Fruit fly (Drosophila melanogaster) whole organism, prepupa: Measurements from ENCODE around the gene Imp.

Source experiments
- Blimp-1 ChIP-seq: fragments of 200-800 bp; sonication (Bioruptor generic); optimal IDR thresholded peaks from 3 replicates; lab custom pipeline; 2017; ENCODE audit warnings: missing biosample characterization, missing genetic modification characterization, mild to moderate bottlenecking, moderate library complexity, missing genetic modification reagents
- CG10669 ChIP-seq: fragments of 200-800 bp; sonication (Bioruptor generic); optimal IDR thresholded peaks from 3 replicates; lab custom pipeline; 2018; ENCODE audit warnings: missing biosample characterization, mild to moderate bottlenecking, missing genetic modification characterization, moderate library complexity
- CG11762 ChIP-seq: fragments of 200-800 bp; sonication (Bioruptor generic); optimal IDR thresholded peaks from 3 replicates; lab custom pipeline; 2016; ENCODE audit warnings: missing biosample characterization, missing genetic modification characterization; ENCODE audit not compliant: insufficient read depth
- CG11902 ChIP-seq: fragments of 200-800 bp; sonication (Bioruptor generic); optimal IDR thresholded peaks from 3 replicates; lab custom pipeline; 2016; ENCODE audit warnings: missing biosample characterization, missing genetic modification characterization
- CG15336 ChIP-seq: fragments of 200-800 bp; sonication (Bioruptor generic); IDR thresholded peaks from 2 replicates; pipeline ENCODE4 v1.3.6; 2022; ENCODE audit warnings: missing biosample characterization, missing genetic modification characterization
- CG16779 ChIP-seq: fragments of 200-800 bp; sonication (Bioruptor generic); optimal IDR thresholded peaks from 3 replicates; lab custom pipeline; 2017; ENCODE audit warnings: missing biosample characterization, mild to moderate bottlenecking, missing genetic modification characterization
- CG31627 ChIP-seq: fragments of 200-800 bp; sonication (Bioruptor generic); optimal IDR thresholded peaks from 3 replicates; lab custom pipeline; 2016; ENCODE audit warnings: missing biosample characterization, missing genetic modification characterization
- CG32006 ChIP-seq: fragments of 200-800 bp; sonication (Bioruptor generic); optimal IDR thresholded peaks from 3 replicates; lab custom pipeline; 2017; ENCODE audit warnings: missing biosample characterization, mild to moderate bottlenecking, missing genetic modification characterization
- CG6163 ChIP-seq: fragments of 200-800 bp; sonication (Bioruptor generic); IDR thresholded peaks from 3 replicates; pipeline ENCODE4 v1.3.6; 2022; ENCODE audit warnings: missing biosample characterization, missing genetic modification characterization
- CG6276 ChIP-seq: fragments of 200-800 bp; sonication (Bioruptor generic); optimal IDR thresholded peaks from 2 replicates; lab custom pipeline; 2017; ENCODE audit warnings: missing biosample characterization, mild to moderate bottlenecking, missing genetic modification characterization
- CG6792 ChIP-seq: fragments of 200-800 bp; sonication (Bioruptor generic); optimal IDR thresholded peaks from 3 replicates; lab custom pipeline; 2016; ENCODE audit warnings: missing biosample characterization, missing genetic modification characterization
- CG8119 ChIP-seq: fragments of 200-800 bp; sonication (Bioruptor generic); IDR thresholded peaks from 3 replicates; pipeline ENCODE4 v1.3.6; 2022; ENCODE audit warnings: missing biosample characterization, missing genetic modification characterization
- CG8319 ChIP-seq: fragments of 200-800 bp; sonication (Bioruptor generic); optimal IDR thresholded peaks from 3 replicates; lab custom pipeline; 2016; ENCODE audit warnings: missing biosample characterization, missing genetic modification characterization
- CG8632 ChIP-seq: fragments of 200-800 bp; sonication (Bioruptor generic); optimal IDR thresholded peaks from 3 replicates; lab custom pipeline; 2016; ENCODE audit warnings: missing biosample characterization, missing genetic modification characterization
- Eip78C ChIP-seq: fragments of 200-800 bp; sonication (Bioruptor generic); peaks from one replicate; lab custom pipeline; 2016; ENCODE audit warnings: missing biosample characterization, missing genetic modification characterization
- Eip93F ChIP-seq: fragments of 200-800 bp; sonication (Bioruptor generic); optimal IDR thresholded peaks from 2 replicates; lab custom pipeline; 2016; ENCODE audit warnings: missing biosample characterization, mild to moderate bottlenecking, missing genetic modification characterization
- Ets21C ChIP-seq: fragments of 200-800 bp; sonication (Bioruptor generic); optimal IDR thresholded peaks from 3 replicates; lab custom pipeline; 2016; ENCODE audit warnings: missing biosample characterization, missing genetic modification characterization
- Hr39 ChIP-seq: fragments of 200-800 bp; sonication (Bioruptor generic); optimal IDR thresholded peaks from 2 replicates; lab custom pipeline; 2016; ENCODE audit warnings: missing biosample characterization, missing genetic modification characterization
- Hr4 ChIP-seq: fragments of 200-800 bp; sonication (Bioruptor generic); optimal IDR thresholded peaks from 3 replicates; lab custom pipeline; 2016; ENCODE audit warnings: missing biosample characterization, missing genetic modification characterization
- Met ChIP-seq: fragments of 200-800 bp; sonication (Bioruptor generic); optimal IDR thresholded peaks from 3 replicates; lab custom pipeline; 2016; ENCODE audit warnings: missing biosample characterization, missing genetic modification characterization
- OdsH ChIP-seq: fragments of 200-800 bp; sonication (Bioruptor generic); optimal IDR thresholded peaks from 3 replicates; lab custom pipeline; 2016; ENCODE audit warnings: missing biosample characterization, missing genetic modification characterization
- Smox ChIP-seq: fragments of 200-800 bp; sonication (Bioruptor generic); optimal IDR thresholded peaks from 3 replicates; lab custom pipeline; 2016; ENCODE audit warnings: missing biosample characterization, missing genetic modification characterization
- Sox102F ChIP-seq: fragments of 200-800 bp; sonication (Bioruptor generic); optimal IDR thresholded peaks from 2 replicates; lab custom pipeline; 2016; ENCODE audit warnings: missing biosample characterization, mild to moderate bottlenecking, missing genetic modification characterization
- Sox14 ChIP-seq: fragments of 200-800 bp; sonication (Bioruptor generic); optimal IDR thresholded peaks from 3 replicates; lab custom pipeline; 2016; ENCODE audit warnings: missing biosample characterization, missing genetic modification characterization
- achi ChIP-seq: fragments of 200-800 bp; sonication (Bioruptor generic); optimal IDR thresholded peaks from 3 replicates; lab custom pipeline; 2016; ENCODE audit warnings: missing biosample characterization, missing genetic modification characterization
- acj6 ChIP-seq: fragments of 200-800 bp; sonication (Bioruptor generic); optimal IDR thresholded peaks from 3 replicates; lab custom pipeline; 2016; ENCODE audit warnings: missing biosample characterization, missing genetic modification characterization
- cyc ChIP-seq: fragments of 200-800 bp; sonication (Bioruptor generic); optimal IDR thresholded peaks from 3 replicates; lab custom pipeline; 2016; ENCODE audit warnings: missing biosample characterization, missing genetic modification characterization
- dac ChIP-seq: fragments of 200-800 bp; sonication (Bioruptor generic); optimal IDR thresholded peaks from 2 replicates; lab custom pipeline; 2017; ENCODE audit warnings: missing biosample characterization, mild to moderate bottlenecking, missing genetic modification characterization
- dsx ChIP-seq: fragments of 200-800 bp; optimal IDR thresholded peaks from 3 replicates; lab custom pipeline; 2019; ENCODE audit warnings: missing biosample characterization, mild to moderate bottlenecking, missing genetic modification characterization, moderate library complexity; ENCODE audit not compliant: poor library complexity, severe bottlenecking
- eg ChIP-seq: fragments of 200-800 bp; sonication (Bioruptor generic); IDR thresholded peaks from 3 replicates; pipeline ENCODE4 v1.3.6; 2022; ENCODE audit warnings: missing biosample characterization, missing genetic modification characterization
- esn ChIP-seq: fragments of 200-800 bp; sonication (Bioruptor generic); optimal IDR thresholded peaks from 2 replicates; lab custom pipeline; 2016; ENCODE audit warnings: missing biosample characterization, mild to moderate bottlenecking, missing genetic modification characterization, moderate library complexity
- fd59A ChIP-seq: fragments of 200-800 bp; sonication (Bioruptor generic); optimal IDR thresholded peaks from 2 replicates; lab custom pipeline; 2017; ENCODE audit warnings: missing biosample characterization, mild to moderate bottlenecking, missing genetic modification characterization, missing genetic modification reagents
- lz ChIP-seq: fragments of 200-800 bp; sonication (Bioruptor generic); optimal IDR thresholded peaks from 3 replicates; lab custom pipeline; 2016; ENCODE audit warnings: missing biosample characterization, missing genetic modification characterization
- net ChIP-seq: fragments of 200-800 bp; sonication (Bioruptor generic); optimal IDR thresholded peaks from 3 replicates; lab custom pipeline; 2016; ENCODE audit warnings: missing biosample characterization, missing genetic modification characterization
- pdm3 ChIP-seq: fragments of 200-800 bp; sonication (Bioruptor generic); optimal IDR thresholded peaks from 3 replicates; lab custom pipeline; 2016; ENCODE audit warnings: missing biosample characterization, missing genetic modification characterization
- salr ChIP-seq, 2 experiments: fragments of 200-800 bp; sonication (Bioruptor generic); optimal IDR thresholded peaks; 3 replicates each; lab custom pipeline; 2016 to 2018; ENCODE audit warnings: missing biosample characterization in 2 of 2, missing genetic modification characterization in 2 of 2, mild to moderate bottlenecking in 1 of 2
- spab ChIP-seq: fragments of 200-800 bp; sonication (Bioruptor generic); optimal IDR thresholded peaks from 2 replicates; lab custom pipeline; 2017; ENCODE audit warnings: missing biosample characterization, mild to moderate bottlenecking, missing genetic modification characterization, missing genetic modification reagents
- ss ChIP-seq, 2 experiments: fragments of 200-800 bp; sonication (Bioruptor generic); optimal IDR thresholded peaks; 2 replicates in 1 of 2; 3 replicates in 1 of 2; lab custom pipeline; 2017 to 2018; ENCODE audit warnings: mild to moderate bottlenecking in 2 of 2, missing biosample characterization in 2 of 2, missing genetic modification characterization in 2 of 2, moderate library complexity in 1 of 2
- svp ChIP-seq: fragments of 200-800 bp; sonication (Bioruptor generic); peaks from one replicate; lab custom pipeline; 2016; ENCODE audit warnings: missing biosample characterization, missing genetic modification characterization
- topi ChIP-seq: fragments of 200-800 bp; sonication (Bioruptor generic); optimal IDR thresholded peaks from 3 replicates; lab custom pipeline; 2016; ENCODE audit warnings: missing biosample characterization, missing genetic modification characterization
- vri ChIP-seq: fragments of 200-800 bp; sonication (Bioruptor generic); optimal IDR thresholded peaks from 3 replicates; lab custom pipeline; 2016; ENCODE audit warnings: missing biosample characterization, mild to moderate bottlenecking, missing genetic modification characterization

The Imp gene

dm6 chrX:10805651-10806191 lies 18.4 kb downstream of the Imp start (continued):
- TF ChIP-seq svp (GFP tag; lab: Kevin White, UChicago), result peak; percentile 76
- peak; percentile 79 for TF ChIP-seq Eip78C (GFP tag; lab: Kevin White, UChicago)
- peak; percentile 83 for TF ChIP-seq spab (GFP tag; lab: Kevin White, UChicago)
- peak; percentile 83 for TF ChIP-seq CG16779 (tag; lab: Kevin White, UChicago)
- TF ChIP-seq CG6276, result peak; percentile 76
- peak; percentile 85 for TF ChIP-seq eg (GFP tag; lab: Robert Waterston, UW)
- peak; percentile 62 for TF ChIP-seq CG8632 (GFP tag; lab: Kevin White, UChicago)
- peak; percentile 95 for TF ChIP-seq Blimp-1 (GFP tag; lab: Kevin White, UChicago)
- peak; percentile 27 for TF ChIP-seq OdsH (GFP tag; lab: Kevin White, UChicago)
- no peak for TF ChIP-seq cyc (GFP tag; lab: Kevin White, UChicago)
- peak; percentile 50 for TF ChIP-seq CG15336 (GFP tag; lab: Robert Waterston, UW)
- TF ChIP-seq Sox14 (GFP tag; lab: Kevin White, UChicago), result peak; percentile 26
- peak; percentile 46 for TF ChIP-seq topi (GFP tag; lab: Kevin White, UChicago)
- TF ChIP-seq fd59A (GFP tag; lab: Kevin White, UChicago), result peak; percentile 39
- TF ChIP-seq CG6792, result peak; percentile 48

dm6 chrX:10804042-10804441 lies 20.0 kb downstream of the Imp start:
- TF ChIP-seq spab (GFP tag; lab: Kevin White, UChicago) (no peak), Sox14 (GFP tag; lab: Kevin White, UChicago) (peak; percentile 15), Met (peak; percentile 35), lz (GFP tag; lab: Kevin White, UChicago) (peak; percentile 2), CG6163 (GFP tag; lab: Robert Waterston, UW) (peak; percentile 64; the same call in 2 of the 3 replicates), Ets21C (no peak), Hr39 (GFP tag; lab: Kevin White, UChicago) (peak; percentile 46), dsx (GFP tag; lab: Kevin White, UChicago) (no peak), CG6792 (no peak), CG32006 (GFP tag; lab: Kevin White, UChicago) (peak; percentile 13), acj6 (GFP tag; lab: Kevin White, UChicago) (peak; percentile 28), CG8319 (GFP tag; lab: Kevin White, UChicago) (no peak), Sox102F (GFP tag; lab: Kevin White, UChicago) (peak; percentile 8), Smox (GFP tag; lab: Kevin White, UChicago) (peak; percentile 19), Eip78C (GFP tag; lab: Kevin White, UChicago) (peak; percentile 51), CG8119 (no peak; the same call in 2 of the 3 replicates), pdm3 (GFP tag; lab: Kevin White, UChicago) (peak; percentile 24), net (GFP tag; lab: Kevin White, UChicago) (peak; percentile 36), Eip93F (GFP tag; lab: Kevin White, UChicago) (no peak), CG6276 (no peak), cyc (GFP tag; lab: Kevin White, UChicago) (peak; percentile 30), CG8632 (GFP tag; lab: Kevin White, UChicago) (no peak), CG10669 (GFP tag; lab: Kevin White, UChicago) (peak; percentile 0), CG11762 (GFP tag; lab: Kevin White, UChicago) (no peak), OdsH (GFP tag; lab: Kevin White, UChicago) (peak; percentile 5), ss (GFP tag; optimal IDR thresholded peaks at IDR 0.05; lab: Kevin White, UChicago) (no peak), dac (GFP tag; lab: Kevin White, UChicago) (no peak), CG15336 (GFP tag; lab: Robert Waterston, UW) (peak; percentile 47), salr (GFP tag; optimal IDR thresholded peaks at IDR 0.05; lab: Kevin White, UChicago) (no peak), fd59A (GFP tag; lab: Kevin White, UChicago) (no peak), CG11902 (no peak), vri (no peak), achi (GFP tag; lab: Kevin White, UChicago) (peak; percentile 4), CG31627 (GFP tag; lab: Kevin White, UChicago) (peak; percentile 27), Hr4 (GFP tag; lab: Kevin White, UChicago) (peak; percentile 48), svp (GFP tag; lab: Kevin White, UChicago) (peak; percentile 65), topi (GFP tag; lab: Kevin White, UChicago) (peak; percentile 14), eg (GFP tag; lab: Robert Waterston, UW) (peak; percentile 49; the same call in 1 of the 3 replicates), esn (peak; percentile 37)
- TF ChIP-seq, all 60 proteins: peak for 23
